Fruit fly (Drosophila melanogaster): ENCODE data around the gene CG18170.

Gene CG18170

DNA sequence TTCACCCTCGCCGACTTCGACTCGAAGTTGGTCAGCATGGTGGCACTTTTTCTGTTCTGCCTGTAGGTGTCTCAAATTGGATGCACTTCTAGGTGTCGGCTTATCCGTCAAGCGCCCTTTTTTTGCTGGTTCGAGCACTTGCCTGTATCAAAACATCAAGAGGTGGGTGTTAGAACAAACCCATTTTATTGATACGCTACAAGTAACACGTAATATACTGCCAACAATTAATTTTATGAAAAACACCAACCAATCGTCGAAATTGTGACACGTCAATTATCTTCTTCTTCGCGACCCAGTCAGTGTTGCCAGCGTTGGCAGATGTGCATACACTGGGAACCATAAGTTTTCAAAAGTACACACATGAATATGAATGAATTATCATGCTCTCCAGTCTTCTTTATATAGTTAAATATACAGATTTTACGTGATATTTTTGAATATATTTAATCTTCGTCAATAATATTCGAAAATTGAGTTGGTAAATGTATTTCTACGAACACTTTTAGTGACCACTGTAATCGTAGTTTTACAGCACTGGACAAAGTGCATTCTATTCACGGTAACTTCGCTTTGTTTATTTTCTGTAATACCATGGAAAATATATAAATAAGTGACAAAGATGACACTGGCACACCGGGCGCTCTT, 42.3 kb downstream of the CG18170 start, which contains the start of the genes alphaCOP and CG13919 (continued):
- TF ChIP-seq Med (GFP tag) (peak; percentile 99), HmgZ (tag; optimal IDR thresholded peaks at IDR 0.05) (peak; percentile 98), CG8924 (tag; optimal IDR thresholded peaks at IDR 0.05) (peak; percentile 97), Atf3 (GFP tag; optimal IDR thresholded peaks at IDR 0.05) (peak; percentile 85), CG9215 (GFP tag; IDR thresholded peaks at IDR 0.05) (peak; percentile 95), ash1 (GFP tag; optimal IDR thresholded peaks at IDR 0.05) (peak; percentile 7), B-H2 (GFP tag; optimal IDR thresholded peaks at IDR 0.05) (peak; percentile 94), scrt (GFP tag; optimal IDR thresholded peaks at IDR 0.05) (peak; percentile 83), CG6254 (GFP tag; optimal IDR thresholded peaks at IDR 0.05) (peak; percentile 88), CrebB (tag; optimal IDR thresholded peaks at IDR 0.05) (peak; percentile 95), ems (GFP tag; optimal IDR thresholded peaks at IDR 0.05) (peak; percentile 96), CG13296 (GFP tag; optimal IDR thresholded peaks at IDR 0.05) (peak; percentile 93), Dad (GFP tag; optimal IDR thresholded peaks at IDR 0.05) (peak; percentile 84), Kr (GFP tag; optimal IDR thresholded peaks at IDR 0.05) (no peak), ind (GFP tag; optimal IDR thresholded peaks at IDR 0.05) (peak; percentile 95), ac (GFP tag; optimal IDR thresholded peaks at IDR 0.05) (peak; percentile 84), Dll (GFP tag; IDR thresholded peaks at IDR 0.05; ENCODE audit: partially characterized antibody) (peak; percentile 44; the same call in 2 of the 4 replicates), Max (GFP tag; optimal IDR thresholded peaks at IDR 0.05) (peak; percentile 93), schlank (tag; optimal IDR thresholded peaks at IDR 0.05) (peak; percentile 88), CG18262 (tag; optimal IDR thresholded peaks at IDR 0.05) (peak; percentile 95), ATbp (GFP tag; optimal IDR thresholded peaks at IDR 0.05) (peak; percentile 93), CG4424 (GFP tag; optimal IDR thresholded peaks at IDR 0.05) (peak; percentile 96), CG6272 (GFP tag; IDR thresholded peaks at IDR 0.05) (peak; percentile 95), grau (tag; optimal IDR thresholded peaks at IDR 0.05) (peak; percentile 96), CG32772 (GFP tag; IDR thresholded peaks at IDR 0.05) (peak; percentile 96), Mes4 (GFP tag; optimal IDR thresholded peaks at IDR 0.05) (peak; percentile 89), bcd (GFP tag; optimal IDR thresholded peaks at IDR 0.05) (peak; percentile 96), CG12155 (GFP tag; optimal IDR thresholded peaks at IDR 0.05) (peak; percentile 96), org-1 (GFP tag; optimal IDR thresholded peaks at IDR 0.05) (peak; percentile 91), vnd (GFP tag; IDR thresholded peaks at IDR 0.05; ENCODE audit: partially characterized antibody) (no peak), CG2889 (GFP tag; IDR thresholded peaks at IDR 0.05) (peak; percentile 98), CG14710 (tag; optimal IDR thresholded peaks at IDR 0.05) (peak; percentile 99), eyg (GFP tag; optimal IDR thresholded peaks at IDR 0.05) (peak; percentile 83), Tbp (GFP tag; optimal IDR thresholded peaks at IDR 0.05) (no peak), CG17612 (GFP tag; IDR thresholded peaks at IDR 0.05) (peak; percentile 96), exex (tag; optimal IDR thresholded peaks at IDR 0.05) (peak; percentile 85), lab (GFP tag; optimal IDR thresholded peaks at IDR 0.05) (peak; percentile 95), D19B (GFP tag; optimal IDR thresholded peaks at IDR 0.05) (peak; percentile 86), CG4360 (GFP tag; IDR thresholded peaks at IDR 0.05) (peak; percentile 76), az2 (GFP tag; optimal IDR thresholded peaks at IDR 0.05) (peak; percentile 98), fru (optimal IDR thresholded peaks at IDR 0.05) (no peak), gsb (GFP tag; IDR thresholded peaks at IDR 0.05) (peak; percentile 93), Usf (GFP tag; optimal IDR thresholded peaks at IDR 0.05) (peak; percentile 89), CHES-1-like (GFP tag; optimal IDR thresholded peaks at IDR 0.05) (peak; percentile 91), hkb (optimal IDR thresholded peaks at IDR 0.05) (no peak), hkb (GFP tag; IDR thresholded peaks at IDR 0.05) (peak; percentile 94), CTCF (GFP tag; optimal IDR thresholded peaks at IDR 0.05) (peak; percentile 35), CG32532 (GFP tag; IDR thresholded peaks at IDR 0.05) (peak; percentile 97), Ets97D (GFP tag; optimal IDR thresholded peaks at IDR 0.05) (peak; percentile 90), sisA (GFP tag; IDR thresholded peaks at IDR 0.05) (peak; percentile 92), Deaf1 (tag; optimal IDR thresholded peaks at IDR 0.05) (peak; percentile 77), Vsx1 (GFP tag; optimal IDR thresholded peaks at IDR 0.05) (peak; percentile 87)

Data from whole organism, embryonic.